Worm (Caenorhabditis elegans) whole organism, L4 larva: Measurements from ENCODE around the gene nhr-84.

Experiments
- R02D3.7 ChIP-seq: fragments of 150-350 bp; sonication (generic microtip); optimal IDR thresholded peaks from 3 replicates; lab custom pipeline; 2014; ENCODE audit warnings: missing biosample characterization, missing genetic modification characterization
- aly-2 ChIP-seq: sonication (generic microtip); optimal IDR thresholded peaks from 2 replicates; lab custom pipeline; 2018; ENCODE audit warnings: missing biosample characterization, missing genetic modification characterization
- arid-1 ChIP-seq: fragments of 200-800 bp; sonication (Bioruptor generic); conservative IDR thresholded peaks from 2 replicates; pipeline ENCODE4 v1.3.6; 2022; ENCODE audit warnings: missing genetic modification reagents, missing genetic modification characterization, missing compliant biosample characterization
- ceh-28 ChIP-seq: fragments of 150-350 bp; optimal IDR thresholded peaks from 2 replicates; lab custom pipeline; 2014; ENCODE audit warnings: missing biosample characterization, missing genetic modification reagents, missing genetic modification characterization
- ceh-44 ChIP-seq: fragments of 200-800 bp; sonication (Bioruptor generic); IDR thresholded peaks from 2 replicates; pipeline ENCODE4 v1.3.6; 2022; ENCODE audit warnings: missing genetic modification reagents, missing genetic modification characterization, missing compliant biosample characterization
- egl-27 ChIP-seq: sonication (generic microtip); optimal IDR thresholded peaks from 3 replicates; lab custom pipeline; 2017; ENCODE audit warnings: missing biosample characterization, missing genetic modification reagents, missing genetic modification characterization
- hlh-30 ChIP-seq: sonication (generic microtip); optimal IDR thresholded peaks from 2 replicates; lab custom pipeline; 2017; ENCODE audit warnings: antibody characterized with exemption, mild to moderate bottlenecking, missing genetic modification characterization, missing compliant biosample characterization; ENCODE audit not compliant: insufficient read depth
- lin-13 ChIP-seq: fragments of 150-350 bp; optimal IDR thresholded peaks from 2 replicates; lab custom pipeline; 2014; ENCODE audit warnings: missing biosample characterization, missing genetic modification reagents, missing genetic modification characterization
- mdl-1 ChIP-seq, 2 experiments: fragments of 150-350 bp in 1 of 2; sonication (generic microtip) in 1 of 2; optimal IDR thresholded peaks; 2 replicates each; lab custom pipeline; 2014 to 2017; ENCODE audit warnings: missing biosample characterization in 2 of 2, missing genetic modification characterization in 2 of 2
- nhr-25 ChIP-seq: sonication (generic microtip); optimal IDR thresholded peaks from 2 replicates; lab custom pipeline; 2017; ENCODE audit warnings: missing genetic modification characterization, mild to moderate bottlenecking, missing compliant biosample characterization, antibody characterized with exemption, moderate library complexity, borderline replicate concordance; ENCODE audit not compliant: insufficient read depth
- nhr-28 ChIP-seq: fragments of 150-350 bp; optimal IDR thresholded peaks from 2 replicates; lab custom pipeline; 2014; ENCODE audit warnings: missing biosample characterization, missing genetic modification characterization
- ztf-11 ChIP-seq: fragments of 150-350 bp; optimal IDR thresholded peaks from 2 replicates; lab custom pipeline; 2014; ENCODE audit warnings: missing biosample characterization, missing genetic modification characterization

DNA sequence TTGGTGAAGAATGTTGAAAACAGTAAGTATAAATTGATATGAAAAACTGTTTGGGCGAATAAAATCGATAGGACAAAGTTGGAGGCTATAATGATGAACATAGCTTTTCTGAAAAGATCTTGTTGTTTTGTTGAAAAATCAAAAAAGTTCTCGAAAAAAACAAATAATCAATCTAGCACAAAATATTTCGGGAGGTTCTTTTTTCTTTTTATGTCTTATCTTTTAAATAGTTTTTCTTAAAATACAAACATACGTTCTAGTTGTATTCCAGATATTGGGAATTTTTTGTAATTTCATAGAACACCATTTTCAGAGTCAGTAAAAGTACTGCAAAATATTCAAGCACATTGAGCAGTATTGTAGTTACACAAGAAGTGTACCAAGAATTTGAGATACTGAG lies 49.5 kb downstream of the nhr-84 start, which contains the start of gene srbc-55:
- TF ChIP-seq mdl-1 (tag; optimal IDR thresholded peaks at IDR 0.05; lab: Kevin White, UChicago), result no peak
- TF ChIP-seq R02D3.7 (tag; lab: Kevin White, UChicago), result no peak
- TF ChIP-seq ceh-28 (tag; lab: Kevin White, UChicago), result no peak
- TF ChIP-seq ztf-11 (tag; lab: Kevin White, UChicago), result no peak
- no peak for TF ChIP-seq aly-2 (tag; lab: Kevin White, UChicago)
- no peak for TF ChIP-seq lin-13
- no peak for TF ChIP-seq arid-1 (GFP tag; lab: Robert Waterston, UW)
- no peak for TF ChIP-seq nhr-28 (tag; lab: Kevin White, UChicago)
- TF ChIP-seq hlh-30, result no peak
- TF ChIP-seq ceh-44 (GFP tag; lab: Robert Waterston, UW), result no peak
- TF ChIP-seq nhr-25 (tag; lab: Kevin White, UChicago), result no peak
- TF ChIP-seq egl-27 (tag; lab: Kevin White, UChicago), result no peak
